Worm (Caenorhabditis elegans) whole organism, L4/young adult: ENCODE results near the gene aqp-12.

Experiments used
- W03F9.2 ChIP-seq: fragments of 150-350 bp; optimal IDR thresholded peaks from 2 replicates; lab custom pipeline; 2014; ENCODE audit warnings: missing biosample characterization, missing genetic modification characterization
- dao-5 ChIP-seq: sonication (generic microtip); optimal IDR thresholded peaks from 2 replicates; lab custom pipeline; 2016; ENCODE audit warnings: missing genotype, missing genetic modification characterization, moderate library complexity, missing compliant biosample characterization
- him-1 ChIP-seq: sonication (generic microtip); optimal IDR thresholded peaks from 2 replicates; lab custom pipeline; 2016; ENCODE audit warnings: missing genotype, missing genetic modification reagents, missing genetic modification characterization, missing compliant biosample characterization

aqp-12 gene

DNA sequence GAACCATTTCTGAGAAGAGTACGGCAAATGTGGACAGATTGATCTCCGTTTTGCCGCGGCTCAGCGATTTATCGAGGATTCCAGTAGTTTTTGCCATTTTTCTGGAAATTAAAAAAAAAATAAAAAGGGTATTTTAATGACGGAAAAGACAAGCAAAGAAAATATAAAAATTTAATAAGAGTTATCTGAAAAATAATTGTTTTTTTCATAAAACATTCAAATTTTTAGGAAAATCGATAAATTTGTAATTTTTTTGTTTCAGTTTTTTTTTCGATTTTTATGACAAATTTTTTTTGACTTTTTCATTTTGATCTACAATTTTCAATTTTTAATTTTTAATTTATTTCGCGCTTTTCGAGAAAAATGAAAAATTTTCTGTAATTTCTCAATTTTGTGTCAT is 740 bp upstream of the aqp-12 start, which contains the start of gene trpp-5:
Gene trpp-5, minus strand, starts transcription at position 101 of the 400 bp plus-strand sequence.
- TF ChIP-seq dao-5 (no peak), him-1 (no peak), W03F9.2 (no peak)

DNA sequence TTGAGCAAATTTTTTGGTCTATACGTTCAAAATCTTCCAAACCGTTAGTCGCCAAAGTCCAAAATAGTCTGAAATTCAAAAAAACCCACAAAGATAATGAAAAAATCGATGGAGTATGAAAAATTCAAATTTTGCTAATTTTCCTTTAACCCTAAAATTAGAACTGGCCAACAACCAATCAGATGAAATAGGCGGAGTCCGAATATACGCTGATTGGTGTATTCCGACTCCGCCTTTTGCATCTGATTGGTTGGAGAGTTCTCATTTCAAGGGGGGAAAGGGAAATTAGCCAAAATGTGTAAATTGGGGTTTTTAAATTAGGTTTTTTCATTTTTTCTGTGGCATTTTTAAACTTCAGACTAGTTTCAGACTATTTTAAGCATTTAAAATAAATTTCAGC is 1.6 kb downstream of the aqp-12 start:
- TF ChIP-seq dao-5, result no peak
- no peak for TF ChIP-seq W03F9.2
- no peak for TF ChIP-seq him-1

DNA sequence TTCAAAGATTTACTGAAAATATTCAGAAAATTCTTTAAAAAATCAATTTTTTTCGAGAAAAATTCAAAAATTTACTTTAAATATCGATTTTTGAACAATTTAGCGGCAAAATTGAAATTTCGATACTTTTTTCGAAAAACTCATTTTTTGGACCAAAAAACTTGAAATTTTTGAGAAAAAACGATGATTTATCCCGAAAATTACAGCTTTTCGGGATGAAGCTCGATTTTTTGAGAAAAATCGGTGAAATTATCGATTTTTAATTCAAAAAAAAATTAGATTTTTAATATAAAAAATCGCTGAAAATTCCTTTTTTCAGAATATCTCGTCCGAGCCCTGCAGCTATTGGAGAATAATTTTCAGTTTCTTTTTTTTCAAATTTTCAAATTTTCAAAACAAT is 5.7 kb downstream of the aqp-12 start:
- TF ChIP-seq him-1 (no peak), W03F9.2 (no peak), dao-5 (no peak)

DNA sequence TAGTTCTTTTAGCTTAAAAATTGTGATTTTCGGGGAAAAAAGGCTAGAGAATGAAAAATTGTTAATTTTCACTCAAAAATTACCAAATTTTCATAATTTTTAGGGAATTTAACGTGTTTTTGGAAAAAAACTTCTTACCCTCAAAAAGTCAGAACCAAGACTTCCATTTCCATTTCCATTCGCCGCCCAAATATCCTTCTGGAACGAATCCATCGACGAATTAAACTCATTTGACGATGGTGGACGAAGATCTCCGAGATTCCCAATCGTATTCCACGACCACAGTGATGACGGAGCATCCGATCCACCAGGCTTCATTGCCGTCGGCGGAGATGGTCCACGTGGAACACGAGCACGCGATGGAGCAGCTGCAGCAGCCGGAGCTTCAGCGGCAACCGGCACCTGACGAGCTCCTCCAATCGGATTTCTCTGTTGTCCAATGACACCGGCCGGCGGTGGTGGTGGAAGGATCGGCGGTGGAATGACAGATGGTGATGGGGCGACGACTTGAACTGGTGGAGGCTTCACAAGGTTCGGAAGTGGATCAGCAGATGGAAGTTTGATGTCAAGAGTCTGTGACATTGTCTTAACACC is 8.7 kb downstream of the aqp-12 start:
- TF ChIP-seq him-1, result no peak
- no peak for TF ChIP-seq dao-5
- no peak for TF ChIP-seq W03F9.2

DNA sequence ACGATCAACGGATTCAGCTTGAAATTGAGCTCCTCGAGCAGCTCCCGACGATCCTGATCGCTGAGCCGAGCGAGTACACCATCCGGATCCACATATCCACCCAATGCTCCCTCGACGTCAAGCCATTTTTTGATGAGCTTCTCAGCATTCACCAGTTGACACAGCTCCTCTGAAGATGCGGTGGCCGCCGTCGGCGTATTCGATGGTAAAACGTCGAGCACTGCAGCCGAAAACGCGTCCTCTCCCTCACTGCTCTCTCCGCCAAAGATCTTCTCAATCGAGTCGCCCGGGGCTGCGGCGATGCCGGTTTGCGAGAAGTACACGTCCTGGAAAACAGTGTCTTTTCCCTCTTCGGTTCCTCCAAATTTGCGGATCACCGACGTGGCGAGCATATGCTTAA is 11.5 kb downstream of the aqp-12 start:
- no peak for TF ChIP-seq W03F9.2
- no peak for TF ChIP-seq him-1
- TF ChIP-seq dao-5, result no peak

DNA sequence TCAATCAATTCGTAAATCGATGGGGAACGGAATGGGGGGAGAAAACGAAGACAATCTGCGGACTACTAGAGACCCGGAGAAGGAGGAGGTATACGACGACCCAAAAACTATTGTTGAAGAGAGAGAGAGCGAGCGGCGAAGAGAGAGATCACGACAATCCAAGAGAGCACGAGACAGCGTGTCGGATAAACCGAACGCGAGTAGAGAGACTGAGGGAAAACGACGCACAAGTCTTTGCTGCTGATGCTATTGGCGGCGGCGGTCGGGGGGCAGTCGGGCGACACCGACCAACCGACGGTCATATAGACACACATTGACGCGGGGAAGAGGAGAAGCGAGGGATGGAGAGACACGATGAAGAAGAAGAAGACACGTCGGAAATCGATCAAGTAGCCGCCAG is 19.5 kb downstream of the aqp-12 start:
- TF ChIP-seq dao-5 (peak; percentile 31), W03F9.2 (peak; percentile 20), him-1 (peak; percentile 5)

DNA sequence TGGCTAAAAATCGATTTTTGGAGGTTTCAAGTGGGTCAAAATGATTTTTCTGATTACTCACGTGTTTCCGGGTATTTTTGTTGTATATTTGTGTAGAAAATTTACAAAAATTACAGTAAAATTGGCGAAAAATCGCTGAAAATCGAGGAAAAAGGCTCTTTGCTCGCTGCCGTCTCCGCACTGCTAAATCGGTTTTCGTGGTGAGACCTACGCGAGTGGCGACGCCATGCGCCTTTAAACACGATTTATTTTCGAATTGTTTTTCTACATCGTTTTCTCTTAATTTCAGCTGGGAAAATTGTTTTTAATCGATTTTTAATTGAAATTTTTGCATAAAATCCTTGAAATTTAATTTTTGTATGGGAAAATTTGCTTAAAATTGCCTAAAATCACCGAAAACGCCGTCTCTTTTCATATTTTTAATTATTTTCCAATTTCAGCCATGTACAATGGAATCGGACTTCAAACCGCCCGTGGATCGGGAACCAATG is 21.9 kb downstream of the aqp-12 start, which contains the start of the genes pqn-87 and rsr-2:
Gene pqn-87, minus strand, starts transcription at position 171 of the 491 bp plus-strand sequence.
Gene rsr-2, plus strand, starts transcription at position 441 of the 491 bp plus-strand sequence.
- no peak for TF ChIP-seq W03F9.2
- TF ChIP-seq dao-5, result no peak
- TF ChIP-seq him-1, result no peak

DNA sequence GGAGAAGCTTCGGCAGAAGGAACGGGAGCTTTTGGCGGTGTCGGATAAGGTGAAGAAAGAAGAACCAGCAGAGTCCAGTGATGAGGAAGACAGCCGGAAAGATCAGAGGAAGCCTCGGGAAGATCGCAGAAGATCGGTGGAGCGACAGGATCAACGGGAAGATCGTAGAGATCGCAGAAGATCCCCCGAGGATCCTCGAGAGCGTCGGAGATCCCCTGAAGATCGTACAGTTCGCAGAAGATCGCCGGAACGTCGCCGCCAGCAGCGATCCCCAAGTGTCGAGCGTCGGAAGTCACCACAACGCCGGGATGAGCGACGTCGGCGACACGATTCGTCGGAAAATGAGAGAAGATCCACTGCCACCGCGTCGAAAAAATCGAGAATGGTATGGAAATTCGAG is 23.2 kb downstream of the aqp-12 start:
- no peak for TF ChIP-seq him-1
- TF ChIP-seq W03F9.2, result no peak
- TF ChIP-seq dao-5, result no peak

DNA sequence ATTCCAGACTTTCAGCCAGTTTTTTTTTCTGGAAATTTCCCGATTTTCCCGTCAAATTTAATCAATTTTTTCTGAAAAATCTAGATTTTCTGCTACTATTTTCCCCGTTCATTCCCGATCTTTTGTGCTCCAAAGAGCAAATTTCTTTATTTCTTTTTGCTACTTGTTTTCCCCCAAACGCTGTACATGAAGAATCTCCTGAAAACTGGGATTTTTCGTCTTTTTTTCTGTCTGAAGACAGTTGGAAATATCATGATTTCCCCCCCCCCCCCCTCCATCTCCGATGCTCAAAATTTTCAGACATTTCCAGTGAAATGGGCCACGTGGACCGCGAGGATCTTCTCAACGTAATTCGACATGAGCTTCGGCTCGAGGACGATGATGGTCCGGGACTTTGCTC is 25.0 kb downstream of the aqp-12 start, which contains the start of gene sinh-1:
Gene sinh-1, plus strand, starts transcription at position 301 of the 400 bp plus-strand sequence.
- no peak for TF ChIP-seq dao-5
- TF ChIP-seq W03F9.2, result no peak
- TF ChIP-seq him-1, result no peak

DNA sequence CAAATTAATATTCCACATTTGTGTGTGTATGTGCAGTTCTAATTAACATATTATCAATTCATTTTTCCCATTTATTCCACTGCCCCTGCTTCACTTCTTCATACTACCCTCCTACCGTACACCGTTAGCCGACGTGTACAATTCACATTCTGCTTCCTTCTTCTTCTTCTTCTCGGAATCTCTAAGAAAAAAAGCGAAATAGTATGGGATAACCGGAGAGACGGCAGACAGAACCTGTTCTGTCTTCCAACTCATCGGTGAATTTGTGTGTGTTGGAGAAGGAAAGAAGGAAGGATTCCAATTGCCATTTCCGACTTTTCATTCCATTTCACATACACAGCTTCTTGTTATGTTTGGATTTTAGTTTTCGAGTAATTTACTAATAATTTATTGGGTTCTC is 34.5 kb downstream of the aqp-12 start:
- TF ChIP-seq him-1, result no peak
- no peak for TF ChIP-seq W03F9.2
- TF ChIP-seq dao-5, result no peak

DNA sequence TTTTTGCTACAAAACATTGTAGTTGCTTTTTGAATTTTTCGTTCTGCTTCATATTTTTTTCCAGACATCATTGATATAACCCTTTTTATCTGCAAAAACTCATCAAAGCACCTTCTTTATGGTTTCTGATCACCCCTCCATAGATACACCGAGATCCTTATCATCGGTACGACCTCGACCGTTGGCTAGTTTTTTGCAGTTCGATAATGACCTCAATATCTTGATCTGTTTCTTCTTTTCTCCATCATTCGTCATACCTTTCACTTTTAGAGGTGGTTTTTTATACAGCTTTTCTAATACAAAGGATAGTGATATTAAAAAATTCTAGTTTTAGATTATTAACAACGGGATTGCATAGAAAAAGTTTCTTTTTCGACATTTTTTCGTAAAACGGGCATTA is 36.4 kb downstream of the aqp-12 start:
- TF ChIP-seq him-1 (no peak), dao-5 (no peak), W03F9.2 (no peak)

DNA sequence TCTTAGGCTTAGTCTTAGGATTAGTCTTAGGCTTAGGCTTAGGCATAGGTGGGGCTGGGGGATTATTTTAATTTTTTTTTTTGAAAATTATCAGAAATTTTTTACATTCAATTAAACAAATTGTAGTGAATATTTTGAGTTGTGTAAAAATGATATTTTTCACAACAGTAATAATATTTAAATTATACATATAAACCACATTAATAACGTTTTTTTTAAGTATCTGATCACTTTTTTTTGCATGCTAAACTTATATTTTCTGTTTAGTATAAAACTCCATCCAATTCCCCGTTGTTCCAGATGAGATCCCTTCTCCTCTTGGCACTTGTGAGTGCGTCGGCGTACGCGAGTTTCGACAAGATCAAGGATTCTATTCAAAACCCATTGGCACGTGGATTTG is 37.1 kb downstream of the aqp-12 start, which contains the start of gene txdc-12.1:
Gene txdc-12.1, plus strand, starts transcription at position 301 of the 400 bp plus-strand sequence.
- TF ChIP-seq him-1 (no peak), dao-5 (no peak), W03F9.2 (no peak)

DNA sequence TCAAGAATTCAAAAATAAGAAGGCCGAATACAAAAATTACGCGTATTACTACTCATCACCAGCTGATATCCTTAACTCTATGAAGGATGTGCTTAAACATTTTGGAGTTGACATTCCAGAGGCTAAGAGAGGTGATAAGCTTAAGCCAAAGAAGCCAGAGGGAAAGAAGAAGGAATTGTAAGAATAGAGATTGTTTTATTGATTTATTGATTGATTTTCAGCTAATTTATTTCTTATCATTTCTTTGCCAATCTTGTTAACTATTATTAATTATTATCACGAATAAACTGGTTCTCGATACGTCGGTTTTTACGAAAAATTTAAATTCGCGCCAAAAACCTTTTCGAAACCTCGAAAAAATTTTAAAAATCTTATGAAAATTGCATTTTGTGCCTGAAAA is 38.8 kb downstream of the aqp-12 start:
- TF ChIP-seq him-1 (no peak), W03F9.2 (no peak), dao-5 (no peak)

DNA sequence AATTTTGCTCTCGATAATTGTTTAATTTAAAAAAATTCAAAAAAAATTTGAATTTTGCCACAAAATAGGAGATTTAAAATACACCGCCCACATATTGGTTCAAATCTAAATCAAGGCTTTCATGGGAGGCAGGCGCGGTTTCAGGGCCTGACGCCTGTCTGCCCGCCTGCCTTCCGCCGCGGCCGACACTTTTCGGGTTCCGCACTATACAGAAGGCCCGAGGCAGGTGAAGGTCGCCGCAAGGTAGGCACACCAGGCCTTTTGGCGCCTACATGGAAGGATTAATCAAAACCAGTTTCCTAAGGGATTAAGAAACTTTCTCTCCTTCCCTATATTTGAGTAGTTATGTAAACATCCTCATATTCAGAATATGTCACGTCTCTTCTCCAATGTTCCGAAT is 39.5 kb downstream of the aqp-12 start, which contains the start of gene Y57A10A.24:
Gene Y57A10A.24, plus strand, starts transcription at position 396 of the 400 bp plus-strand sequence.
- TF ChIP-seq him-1 (no peak), dao-5 (no peak)

DNA sequence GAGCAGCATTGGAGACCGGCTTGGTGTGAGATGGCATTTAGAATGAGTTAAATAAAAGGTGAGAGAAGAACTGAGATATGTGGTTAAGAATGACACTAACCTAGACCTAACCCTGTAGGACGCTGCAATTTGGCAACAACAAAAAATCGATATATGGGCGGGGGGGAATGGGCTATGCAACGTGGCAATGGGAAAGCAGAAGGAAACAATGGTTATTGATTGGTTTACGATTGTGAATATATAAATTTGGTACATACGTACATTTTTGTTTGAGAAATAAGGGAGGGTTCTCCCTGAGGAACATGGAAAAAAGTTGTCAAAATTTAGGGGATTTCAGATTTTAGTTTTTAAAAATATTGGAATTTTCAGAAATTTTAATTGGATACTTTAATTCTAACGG is 46.0 kb downstream of the aqp-12 start, which contains the start of gene tag-276:
Gene tag-276, minus strand, starts transcription at position 101 of the 400 bp plus-strand sequence.
- TF ChIP-seq him-1 (no peak), W03F9.2 (no peak), dao-5 (no peak)

DNA sequence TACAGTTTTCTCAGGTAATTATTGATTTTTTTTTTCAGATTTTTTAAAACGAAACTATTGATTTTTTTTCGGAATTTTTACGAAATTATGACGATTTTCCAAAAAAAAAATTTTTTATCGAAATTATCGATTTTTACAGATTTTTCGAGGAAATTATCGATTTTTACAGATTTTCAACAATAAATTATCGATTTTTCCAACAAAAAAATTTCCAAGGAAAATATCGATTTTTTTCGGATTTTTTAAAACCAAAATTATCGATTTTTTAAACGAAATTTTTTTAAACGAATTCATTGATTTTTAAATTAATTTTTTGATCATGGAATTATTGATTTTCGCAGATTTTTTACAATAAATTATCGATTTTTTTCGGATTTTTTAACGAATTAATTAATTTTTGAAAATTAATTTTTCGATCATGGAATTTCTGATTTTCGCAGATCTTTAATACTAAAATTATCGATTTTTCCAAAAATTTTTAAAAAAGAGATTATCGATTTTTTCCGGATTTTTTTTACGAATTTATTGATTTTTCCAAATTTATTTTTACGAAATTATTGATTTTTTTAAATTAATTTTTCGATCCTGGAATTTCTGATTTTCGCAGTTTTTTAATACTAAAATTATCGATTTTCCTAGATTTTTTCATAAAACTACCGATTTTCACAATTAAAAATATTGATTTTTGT is 52.7 kb downstream of the aqp-12 start:
- TF ChIP-seq him-1 (no peak), W03F9.2 (no peak)
